Fruit fly (Drosophila melanogaster) whole organism, pupa: ENCODE data around the gene Serinc.

Source experiments
- CG13204 ChIP-seq: fragments of 200-800 bp; sonication (Bioruptor generic); optimal IDR thresholded peaks from 2 replicates; lab custom pipeline; 2018; ENCODE audit warnings: missing biosample characterization, mild to moderate bottlenecking, missing genetic modification characterization, moderate library complexity
- CG15710 ChIP-seq: fragments of 200-800 bp; sonication (Bioruptor generic); optimal IDR thresholded peaks from 2 replicates; lab custom pipeline; 2018; ENCODE audit warnings: missing biosample characterization, mild to moderate bottlenecking, missing genetic modification characterization, moderate library complexity
- CG8159 ChIP-seq: fragments of 200-800 bp; sonication (Bioruptor generic); optimal IDR thresholded peaks from 3 replicates; lab custom pipeline; 2018; ENCODE audit warnings: missing biosample characterization, mild to moderate bottlenecking, missing genetic modification characterization, moderate library complexity

DNA sequence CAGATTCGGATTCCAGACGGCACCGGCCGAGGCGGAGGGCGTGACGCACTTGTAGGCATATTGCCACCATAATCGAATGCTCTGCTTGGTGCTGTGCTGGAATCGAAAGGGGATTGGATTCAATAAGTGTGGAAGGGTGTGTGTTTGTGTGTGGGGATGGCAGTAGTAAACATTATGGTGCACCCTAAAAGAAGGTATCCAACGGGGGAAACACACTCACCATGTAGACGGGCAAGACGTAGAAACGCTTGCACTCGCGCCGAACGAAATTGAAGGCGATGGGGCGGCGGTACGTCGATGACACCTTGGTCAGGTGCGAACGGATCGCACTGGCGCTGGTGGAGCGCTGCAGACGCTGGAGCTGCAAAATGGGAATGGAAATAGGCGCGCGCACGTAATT is 21.3 kb upstream of the Serinc start:
- TF ChIP-seq CG15710 (tag; lab: Kevin White, UChicago) = no peak
- no peak for TF ChIP-seq CG8159 (tag; lab: Kevin White, UChicago)
- no peak for TF ChIP-seq CG13204 (GFP tag; lab: Kevin White, UChicago)
